Fruit fly (Drosophila melanogaster) whole organism, embryonic: ENCODE data around the gene CG46465.
A peak's percentile ranks its signal among the peaks of the same experiment; 100 is the strongest.

Experiments used
- Atf-2 ChIP-seq: fragments of 200-800 bp; sonication (Bioruptor generic); optimal IDR thresholded peaks from 2 replicates; lab custom pipeline; 2016; ENCODE audit warnings: missing biosample characterization, missing genetic modification characterization
- CG10321 ChIP-seq: fragments of 200-800 bp; sonication (Bioruptor generic); IDR thresholded peaks from 2 replicates; pipeline ENCODE4 v1.3.6; 2022; ENCODE audit warnings: missing biosample characterization, missing genetic modification characterization
- CG10565 ChIP-seq: fragments of 200-800 bp; sonication (Bioruptor generic); optimal IDR thresholded peaks from 3 replicates; lab custom pipeline; 2016; ENCODE audit warnings: missing biosample characterization, mild to moderate bottlenecking, missing genetic modification characterization
- CG15514 ChIP-seq: fragments of 200-800 bp; sonication (Bioruptor generic); optimal IDR thresholded peaks from 3 replicates; lab custom pipeline; 2017; ENCODE audit warnings: missing biosample characterization, missing genetic modification characterization, mild to moderate bottlenecking, moderate library complexity, missing genetic modification reagents
- CG15601 ChIP-seq: fragments of 200-800 bp; sonication (Bioruptor generic); optimal IDR thresholded peaks from 3 replicates; lab custom pipeline; 2019; ENCODE audit warnings: missing biosample characterization, mild to moderate bottlenecking, missing genetic modification characterization, moderate library complexity
- CG16779 ChIP-seq: fragments of 200-800 bp; sonication (Bioruptor generic); IDR thresholded peaks from 2 replicates; pipeline ENCODE4 v1.3.6; 2022; ENCODE audit warnings: missing biosample characterization, missing genetic modification characterization
- CG16815 ChIP-seq: fragments of 200-800 bp; sonication (Bioruptor generic); optimal IDR thresholded peaks from 3 replicates; lab custom pipeline; 2017; ENCODE audit warnings: missing biosample characterization, mild to moderate bottlenecking, missing genetic modification characterization
- CG18764 ChIP-seq: fragments of 200-800 bp; sonication (Bioruptor generic); optimal IDR thresholded peaks from 3 replicates; lab custom pipeline; 2016; ENCODE audit warnings: missing biosample characterization, missing genetic modification characterization
- CG34224 ChIP-seq: fragments of 200-800 bp; sonication (Bioruptor generic); IDR thresholded peaks from 3 replicates; pipeline ENCODE4 v1.3.6; 2022; ENCODE audit warnings: missing biosample characterization, missing genetic modification characterization; ENCODE audit not compliant: partially characterized antibody
- CG4404 ChIP-seq: fragments of 200-800 bp; sonication (Bioruptor generic); IDR thresholded peaks from 2 replicates; pipeline ENCODE4 v1.3.6; 2022; ENCODE audit warnings: missing biosample characterization, missing genetic modification characterization
- CG4730 ChIP-seq: fragments of 200-800 bp; sonication (Bioruptor generic); IDR thresholded peaks from 2 replicates; pipeline ENCODE4 v1.3.6; 2022; ENCODE audit warnings: missing biosample characterization, missing genetic modification characterization
- CG6175 ChIP-seq: fragments of 200-800 bp; sonication (Bioruptor generic); IDR thresholded peaks from 3 replicates; pipeline ENCODE4 v1.3.6; 2022; ENCODE audit warnings: missing biosample characterization, missing genetic modification characterization
- CG7357 ChIP-seq: fragments of 200-800 bp; sonication (Bioruptor generic); IDR thresholded peaks from 3 replicates; pipeline ENCODE4 v1.3.6; 2022; ENCODE audit warnings: missing biosample characterization, missing genetic modification characterization
- CG7839 ChIP-seq: fragments of 200-800 bp; sonication (Bioruptor generic); optimal IDR thresholded peaks from 3 replicates; lab custom pipeline; 2018; ENCODE audit warnings: missing biosample characterization, mild to moderate bottlenecking, missing genetic modification characterization, moderate library complexity
- CG8765 ChIP-seq: fragments of 200-800 bp; sonication (Bioruptor generic); IDR thresholded peaks from 2 replicates; pipeline ENCODE4 v1.3.6; 2022; ENCODE audit warnings: missing biosample characterization, missing genetic modification characterization
- D19B ChIP-seq: fragments of 200-800 bp; sonication (Bioruptor generic); optimal IDR thresholded peaks from 2 replicates; lab custom pipeline; 2017; ENCODE audit warnings: missing biosample characterization, mild to moderate bottlenecking, missing genetic modification characterization
- E2f2 ChIP-seq: fragments of 200-800 bp; sonication (Bioruptor generic); IDR thresholded peaks from 2 replicates; pipeline ENCODE4 v1.3.6; 2022; ENCODE audit warnings: missing biosample characterization, missing genetic modification characterization
- HLH4C ChIP-seq: fragments of 200-800 bp; sonication (Bioruptor generic); IDR thresholded peaks from 3 replicates; pipeline ENCODE4 v1.3.6; 2022; ENCODE audit warnings: missing biosample characterization, missing genetic modification characterization; ENCODE audit not compliant: partially characterized antibody
- Hr78 ChIP-seq, 2 experiments: fragments of 200-800 bp in 1 of 2; fragments of >200 bp in 1 of 2; sonication (Bioruptor generic) in 1 of 2; optimal IDR thresholded peaks; 2 replicates each; lab custom pipeline; 2017 to 2019; ENCODE audit warnings: missing biosample characterization in 2 of 2, missing genetic modification characterization in 2 of 2, mild to moderate bottlenecking in 1 of 2, moderate library complexity in 1 of 2
- Mad ChIP-seq: fragments of 200-800 bp; sonication (Bioruptor generic); optimal IDR thresholded peaks from 2 replicates; lab custom pipeline; 2016; ENCODE audit warnings: missing biosample characterization, missing genetic modification characterization
- NC2α ChIP-seq: fragments of 200-800 bp; sonication (Bioruptor generic); optimal IDR thresholded peaks from 2 replicates; lab custom pipeline; 2016; ENCODE audit warnings: missing biosample characterization, missing genetic modification characterization
- Nf-YA ChIP-seq: fragments of 200-800 bp; sonication (Bioruptor generic); IDR thresholded peaks from 2 replicates; pipeline ENCODE4 v1.3.6; 2022; ENCODE audit warnings: missing biosample characterization, missing genetic modification characterization
- Oli ChIP-seq: fragments of 200-800 bp; sonication (Bioruptor generic); optimal IDR thresholded peaks from 2 replicates; lab custom pipeline; 2018; ENCODE audit warnings: missing biosample characterization, mild to moderate bottlenecking, missing genetic modification characterization, moderate library complexity
- Pdp1 ChIP-seq, 2 experiments: fragments of 200-800 bp; sonication (Bioruptor generic); optimal IDR thresholded peaks; 3 replicates each; lab custom pipeline; 2016; ENCODE audit warnings: missing biosample characterization in 2 of 2, missing genetic modification characterization in 2 of 2, mild to moderate bottlenecking in 1 of 2, moderate library complexity in 1 of 2
- Ptx1 ChIP-seq: fragments of 200-800 bp; sonication (Bioruptor generic); IDR thresholded peaks from 2 replicates; pipeline ENCODE4 v1.3.6; 2022; ENCODE audit warnings: missing biosample characterization, missing genetic modification characterization
- Trl ChIP-seq, 3 experiments: fragments of >200 bp in 2 of 3; fragments of 200-800 bp in 1 of 3; sonication (Bioruptor generic) in 1 of 3; optimal IDR thresholded peaks; 2 replicates in 1 of 3; 3 replicates in 2 of 3; lab custom pipeline; 2016 to 2017; ENCODE audit warnings: missing biosample characterization in 1 of 3, missing genetic modification characterization in 1 of 3
- ap ChIP-seq: fragments of 200-800 bp; sonication (Bioruptor generic); IDR thresholded peaks from 2 replicates; pipeline ENCODE4 v1.3.6; 2022; ENCODE audit warnings: missing biosample characterization, missing genetic modification characterization
- ara ChIP-seq: fragments of 200-800 bp; sonication (Bioruptor generic); IDR thresholded peaks from 2 replicates; pipeline ENCODE4 v1.3.6; 2022; ENCODE audit warnings: missing biosample characterization, missing genetic modification characterization
- bcd ChIP-seq: fragments of 200-800 bp; sonication (Bioruptor generic); optimal IDR thresholded peaks from 2 replicates; lab custom pipeline; 2017; ENCODE audit warnings: missing biosample characterization, mild to moderate bottlenecking, missing genetic modification characterization
- chinmo ChIP-seq: fragments of 200-800 bp; sonication (Bioruptor generic); IDR thresholded peaks from 4 replicates; pipeline ENCODE4 v1.3.6; 2022; ENCODE audit warnings: missing biosample characterization, missing genetic modification characterization; ENCODE audit not compliant: partially characterized antibody
- chm ChIP-seq: fragments of 200-800 bp; sonication (Bioruptor generic); IDR thresholded peaks from 2 replicates; pipeline ENCODE4 v1.3.6; 2022; ENCODE audit warnings: missing biosample characterization, missing genetic modification characterization
- corto ChIP-seq: fragments of 200-800 bp; sonication (Bioruptor generic); optimal IDR thresholded peaks from 2 replicates; lab custom pipeline; 2016; ENCODE audit warnings: missing biosample characterization, mild to moderate bottlenecking, missing genetic modification characterization, moderate library complexity
- crp ChIP-seq, 2 experiments: fragments of 200-800 bp; sonication (Bioruptor generic); optimal IDR thresholded peaks; 2 replicates in 1 of 2; 3 replicates in 1 of 2; lab custom pipeline; 2017; ENCODE audit warnings: missing biosample characterization in 2 of 2, missing genetic modification characterization in 2 of 2, mild to moderate bottlenecking in 1 of 2, moderate library complexity in 1 of 2
- dysf ChIP-seq: fragments of 200-800 bp; sonication (Bioruptor generic); IDR thresholded peaks from 3 replicates; pipeline ENCODE4 v1.3.6; 2022; ENCODE audit warnings: missing biosample characterization, missing genetic modification characterization
- ewg ChIP-seq: fragments of 200-800 bp; sonication (Bioruptor generic); optimal IDR thresholded peaks from 3 replicates; lab custom pipeline; 2017; ENCODE audit warnings: mild to moderate bottlenecking, missing biosample characterization, missing genetic modification reagents, missing genetic modification characterization
- fru ChIP-seq: fragments of >200 bp; optimal IDR thresholded peaks from 2 replicates; lab custom pipeline; 2017
- gem ChIP-seq: fragments of 200-800 bp; sonication (Bioruptor generic); optimal IDR thresholded peaks from 2 replicates; lab custom pipeline; 2019; ENCODE audit warnings: missing biosample characterization, mild to moderate bottlenecking, missing genetic modification characterization, moderate library complexity
- gfzf ChIP-seq: fragments of 200-800 bp; sonication (Bioruptor generic); optimal IDR thresholded peaks from 2 replicates; lab custom pipeline; 2016; ENCODE audit warnings: missing biosample characterization, mild to moderate bottlenecking, missing genetic modification characterization, moderate library complexity
- gsb ChIP-seq: fragments of 200-800 bp; sonication (Bioruptor generic); IDR thresholded peaks from 2 replicates; pipeline ENCODE4 v1.3.6; 2022; ENCODE audit warnings: missing biosample characterization, missing genetic modification characterization
- lbe ChIP-seq: fragments of 200-800 bp; sonication (Bioruptor generic); optimal IDR thresholded peaks from 2 replicates; lab custom pipeline; 2016; ENCODE audit warnings: missing biosample characterization, mild to moderate bottlenecking, missing genetic modification characterization
- lilli ChIP-seq: fragments of 200-800 bp; sonication (Bioruptor generic); optimal IDR thresholded peaks from 3 replicates; lab custom pipeline; 2016; ENCODE audit warnings: missing biosample characterization, missing genetic modification characterization
- lov ChIP-seq, 2 experiments: fragments of 200-800 bp in 1 of 2; fragments of >200 bp in 1 of 2; sonication (Bioruptor generic) in 1 of 2; IDR thresholded peaks in 1 of 2; optimal IDR thresholded peaks in 1 of 2; 2 replicates in 1 of 2; 3 replicates in 1 of 2; pipeline versions ENCODE4 v1.3.6 to Lab custom; 2017 to 2022; ENCODE audit warnings: missing biosample characterization in 1 of 2, missing genetic modification characterization in 1 of 2
- nmo ChIP-seq: fragments of 200-800 bp; sonication (Bioruptor generic); optimal IDR thresholded peaks from 2 replicates; lab custom pipeline; 2018; ENCODE audit warnings: missing biosample characterization, mild to moderate bottlenecking, missing genetic modification characterization, moderate library complexity
- sens-2 ChIP-seq: fragments of 200-800 bp; sonication (Bioruptor generic); IDR thresholded peaks from 2 replicates; pipeline ENCODE4 v1.3.6; 2022; ENCODE audit warnings: missing biosample characterization, missing genetic modification characterization
- seq ChIP-seq: fragments of 200-800 bp; sonication (Bioruptor generic); IDR thresholded peaks from 2 replicates; pipeline ENCODE4 v1.3.6; 2022; ENCODE audit warnings: missing biosample characterization, missing genetic modification characterization
- slbo ChIP-seq: fragments of 200-800 bp; sonication (Bioruptor generic); IDR thresholded peaks from 2 replicates; pipeline ENCODE4 v1.3.6; 2022; ENCODE audit warnings: missing biosample characterization, missing genetic modification characterization
- zen ChIP-seq: fragments of 200-800 bp; sonication (Bioruptor generic); optimal IDR thresholded peaks from 3 replicates; lab custom pipeline; 2018; ENCODE audit warnings: missing biosample characterization, mild to moderate bottlenecking, missing genetic modification characterization, moderate library complexity

Gene CG46465

DNA sequence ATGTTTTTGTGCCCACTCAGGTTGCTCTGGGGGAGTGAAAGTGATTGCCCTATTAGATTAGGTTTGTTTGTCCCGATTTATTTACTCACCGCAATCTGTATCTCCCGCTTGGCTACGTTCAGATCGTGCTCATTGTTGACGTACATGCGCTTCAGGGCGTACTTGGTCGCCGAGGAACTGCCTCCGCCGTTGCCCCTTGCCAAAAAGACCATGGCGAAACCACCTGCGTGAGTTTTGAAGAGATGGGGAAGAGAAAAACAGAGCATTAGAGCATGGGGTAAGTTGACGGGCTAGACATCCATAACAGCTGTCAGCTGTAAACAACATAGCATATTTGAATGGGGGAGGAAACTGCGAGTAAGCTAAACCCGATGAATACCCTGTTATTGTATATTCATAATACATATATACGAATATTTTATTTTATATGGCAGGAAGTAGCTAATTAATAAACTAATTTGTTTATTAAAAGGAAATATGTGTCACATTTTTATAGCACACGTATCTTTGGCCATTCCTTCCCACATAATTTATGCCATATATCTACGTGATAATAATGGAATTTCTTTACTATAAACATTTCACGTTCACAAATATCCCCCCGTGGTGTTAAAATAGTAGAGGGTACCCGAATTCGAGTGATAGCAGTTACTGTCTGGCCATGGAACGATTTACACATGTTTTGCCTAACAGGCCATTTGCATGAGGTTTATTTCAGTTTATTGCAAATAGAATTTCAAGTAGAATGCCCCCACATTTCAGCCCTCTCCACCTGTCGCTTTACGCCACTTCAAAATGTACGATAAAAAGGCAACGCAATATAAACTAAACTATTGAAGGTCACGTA, 26.7 kb upstream of the CG46465 start (continued):
- no peak for TF ChIP-seq fru (lab: Kevin White, UChicago)
- TF ChIP-seq seq (GFP tag; lab: Robert Waterston, UW), result no peak
- peak; percentile 74; the same call in 1 of the 4 replicates for TF ChIP-seq chinmo (GFP tag; lab: Robert Waterston, UW)
- TF ChIP-seq CG16815 (GFP tag; lab: Kevin White, UChicago), result no peak
- TF ChIP-seq Pdp1 (GFP tag; optimal IDR thresholded peaks at IDR 0.05; lab: Kevin White, UChicago), result no peak
- peak; percentile 22; the same call in 1 of the 2 replicates for TF ChIP-seq chm (GFP tag; lab: Robert Waterston, UW)
- TF ChIP-seq D19B (GFP tag; lab: Kevin White, UChicago), result peak; percentile 98
- peak; percentile 28 for TF ChIP-seq Oli (tag; lab: Kevin White, UChicago)
- peak; percentile 74 for TF ChIP-seq slbo (GFP tag; lab: Robert Waterston, UW)
- no peak for TF ChIP-seq ap (GFP tag; lab: Robert Waterston, UW)
- TF ChIP-seq lov (optimal IDR thresholded peaks at IDR 0.05; lab: Kevin White, UChicago), result no peak
- no peak for TF ChIP-seq lov (GFP tag; IDR thresholded peaks at IDR 0.05; lab: Robert Waterston, UW)
- TF ChIP-seq corto (GFP tag; lab: Kevin White, UChicago), result no peak
- TF ChIP-seq Atf-2 (GFP tag; lab: Kevin White, UChicago), result no peak
- TF ChIP-seq CG10565 (GFP tag; lab: Kevin White, UChicago), result no peak
- TF ChIP-seq gfzf (GFP tag; lab: Kevin White, UChicago), result no peak
- TF ChIP-seq CG18764 (GFP tag; lab: Kevin White, UChicago), result no peak
- TF ChIP-seq bcd (GFP tag; lab: Kevin White, UChicago), result peak; percentile 24
- no peak for TF ChIP-seq Trl (optimal IDR thresholded peaks at IDR 0.05; lab: Kevin White, UChicago)
- TF ChIP-seq Trl (GFP tag; optimal IDR thresholded peaks at IDR 0.05; lab: Kevin White, UChicago), result no peak
- TF ChIP-seq E2f2 (GFP tag; lab: Robert Waterston, UW), result no peak
- TF ChIP-seq sens-2, result no peak
- TF ChIP-seq CG15601 (tag; lab: Kevin White, UChicago), result no peak
- peak; percentile 39 for TF ChIP-seq CG15514
- TF ChIP-seq CG16779, result peak; percentile 40; the same call in 1 of the 2 replicates
- no peak for TF ChIP-seq CG6175 (GFP tag; lab: Robert Waterston, UW)
- TF ChIP-seq Nf-YA, result no peak
- peak; percentile 16; the same call in 1 of the 2 replicates for TF ChIP-seq CG4404 (GFP tag; lab: Robert Waterston, UW)
- peak; percentile 7 for TF ChIP-seq ewg (GFP tag; lab: Kevin White, UChicago)
- TF ChIP-seq CG7357 (GFP tag; lab: Robert Waterston, UW), result no peak
- peak; percentile 26 for TF ChIP-seq nmo
- TF ChIP-seq zen (tag; lab: Kevin White, UChicago), result peak; percentile 4
- peak; percentile 49 for TF ChIP-seq CG7839 (tag; lab: Kevin White, UChicago)
- 0 out of 2 replicates have a peak, but pooled peaks have one; percentile 25 for TF ChIP-seq ara (GFP tag; lab: Robert Waterston, UW)
- TF ChIP-seq crp (GFP tag; optimal IDR thresholded peaks at IDR 0.05; lab: Kevin White, UChicago), result peak in 1 of 2 experiments; percentile 5
- TF ChIP-seq CG8765, result no peak
- no peak for TF ChIP-seq CG10321 (GFP tag; lab: Robert Waterston, UW)
- TF ChIP-seq CG34224 (GFP tag; lab: Robert Waterston, UW), result no peak
- no peak for TF ChIP-seq lilli (GFP tag; lab: Kevin White, UChicago)
- TF ChIP-seq gem (tag; lab: Kevin White, UChicago), result peak; percentile 64
- no peak for TF ChIP-seq CG4730 (GFP tag; lab: Robert Waterston, UW)
- peak; percentile 71 for TF ChIP-seq dysf
- TF ChIP-seq Ptx1 (GFP tag; lab: Robert Waterston, UW), result peak; percentile 60
- TF ChIP-seq HLH4C (GFP tag; lab: Robert Waterston, UW), result no peak
- TF ChIP-seq Hr78 (GFP tag; optimal IDR thresholded peaks at IDR 0.05; lab: Kevin White, UChicago), result no peak
- no peak for TF ChIP-seq NC2α (GFP tag; lab: Kevin White, UChicago)
- TF ChIP-seq gsb, result 0 out of 2 replicates have a peak, but pooled peaks have one; percentile 5
- no peak for TF ChIP-seq Mad (GFP tag; lab: Kevin White, UChicago)
- TF ChIP-seq lbe, result no peak
